Worm (Caenorhabditis elegans) whole organism, L2 larva: Measurements from ENCODE around the gene R05D8.11.

ENCODE experiments used
- R02D3.7 ChIP-seq: fragments of 150-350 bp; optimal IDR thresholded peaks from 2 replicates; lab custom pipeline; 2014; ENCODE audit warnings: missing biosample characterization, missing genetic modification characterization
- Y55F3AM.14 ChIP-seq: fragments of 200-800 bp; sonication (Bioruptor generic); optimal IDR thresholded peaks from 2 replicates; lab custom pipeline; 2018; ENCODE audit warnings: mild to moderate bottlenecking, missing genetic modification characterization, missing compliant biosample characterization
- ZK546.5 ChIP-seq: sonication (generic microtip); optimal IDR thresholded peaks from 2 replicates; lab custom pipeline; 2017; ENCODE audit warnings: missing biosample characterization, missing genetic modification characterization
- aly-2 ChIP-seq: fragments of 150-350 bp; optimal IDR thresholded peaks from 2 replicates; lab custom pipeline; 2014; ENCODE audit warnings: missing biosample characterization, missing genetic modification characterization
- ama-1 ChIP-seq: fragments of 150-350 bp; optimal IDR thresholded peaks from 2 replicates; lab custom pipeline; 2018; ENCODE audit warnings: inconsistent platforms
- blmp-1 ChIP-seq: sonication (generic microtip); optimal IDR thresholded peaks from 2 replicates; lab custom pipeline; 2017; ENCODE audit warnings: missing genetic modification characterization, mild to moderate bottlenecking, missing compliant biosample characterization, antibody characterized with exemption, moderate library complexity; ENCODE audit not compliant: insufficient read depth
- ceh-82 ChIP-seq: fragments of 150-350 bp; optimal IDR thresholded peaks from 2 replicates; lab custom pipeline; 2014; ENCODE audit warnings: missing biosample characterization, missing genetic modification characterization
- lin-39 ChIP-seq: fragments of 150-350 bp; optimal IDR thresholded peaks from 2 replicates; lab custom pipeline; 2014; ENCODE audit warnings: missing biosample characterization, missing genetic modification reagents, missing genetic modification characterization
- nhr-12 ChIP-seq: fragments of 150-350 bp; optimal IDR thresholded peaks from 2 replicates; lab custom pipeline; 2014; ENCODE audit warnings: missing biosample characterization, missing genetic modification characterization
- nhr-77 ChIP-seq: fragments of 150-350 bp; optimal IDR thresholded peaks from 2 replicates; lab custom pipeline; 2014; ENCODE audit warnings: missing biosample characterization, missing genetic modification characterization
- unc-39 ChIP-seq: fragments of 150-350 bp; optimal IDR thresholded peaks from 2 replicates; lab custom pipeline; 2014; ENCODE audit warnings: missing biosample characterization, missing genetic modification characterization
- unc-62 ChIP-seq: fragments of 150-350 bp; optimal IDR thresholded peaks from 2 replicates; lab custom pipeline; 2014; ENCODE audit warnings: missing biosample characterization, missing genetic modification reagents, missing genetic modification characterization
- ztf-11 ChIP-seq: sonication (generic microtip); optimal IDR thresholded peaks from 2 replicates; lab custom pipeline; 2017; ENCODE audit warnings: missing biosample characterization, missing genetic modification characterization

DNA sequence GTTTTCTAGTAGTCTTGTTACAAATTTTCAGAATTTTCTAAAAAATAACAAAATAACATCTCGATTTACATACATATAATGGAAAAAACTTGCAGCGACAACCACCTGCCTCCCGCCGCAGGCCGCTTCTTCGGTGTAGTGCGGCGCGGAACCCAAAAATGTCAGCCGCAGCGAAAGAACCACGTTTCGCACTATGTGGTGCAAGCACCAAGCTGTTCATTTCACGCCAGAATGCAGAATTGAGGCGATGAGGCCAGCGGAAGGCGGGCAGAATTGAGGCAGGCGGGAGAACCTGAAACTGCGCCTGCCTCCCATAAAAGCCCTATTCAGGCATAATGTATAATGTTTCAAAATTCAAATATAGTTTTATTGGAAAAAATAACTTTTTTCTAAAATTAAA lies 19.2 kb downstream of the R05D8.11 start:
- TF ChIP-seq blmp-1 (tag; lab: Kevin White, UChicago) (no peak), aly-2 (tag; lab: Kevin White, UChicago) (no peak), unc-62 (GFP tag; lab: Kevin White, UChicago) (no peak), ZK546.5 (no peak), lin-39 (tag; lab: Kevin White, UChicago) (no peak), ceh-82 (tag; lab: Kevin White, UChicago) (no peak), R02D3.7 (no peak), nhr-12 (tag; lab: Kevin White, UChicago) (no peak), ztf-11 (tag; lab: Kevin White, UChicago) (no peak), ama-1 (lab: Kevin White, UChicago) (no peak), unc-39 (tag; lab: Kevin White, UChicago) (no peak), nhr-77 (tag; lab: Kevin White, UChicago) (no peak), Y55F3AM.14 (GFP tag; lab: Kevin White, UChicago) (no peak)
